Fruit fly (Drosophila melanogaster) whole organism: ENCODE results near the gene CG14853.
A peak's percentile ranks its signal among the peaks of the same experiment; 100 is the strongest.

Experiments used
- CG8478 ChIP-seq: fragments of >200 bp; optimal IDR thresholded peaks from 2 replicates; lab custom pipeline; 2018; ENCODE audit warnings: inconsistent platforms
- Dll ChIP-seq: fragments of >200 bp; optimal IDR thresholded peaks from 2 replicates; lab custom pipeline; 2017
- EcR ChIP-seq, 2 experiments: fragments of >200 bp; optimal IDR thresholded peaks; 2 replicates each; lab custom pipeline; 2017; ENCODE audit warnings: missing biosample characterization in 2 of 2, missing genetic modification characterization in 2 of 2, missing genetic modification reagents in 2 of 2
- pan ChIP-seq: fragments of >200 bp; optimal IDR thresholded peaks from 2 replicates; lab custom pipeline; 2017
- psq ChIP-seq: fragments of >200 bp; optimal IDR thresholded peaks from 2 replicates; lab custom pipeline; 2017
- usp ChIP-seq: fragments of >200 bp; optimal IDR thresholded peaks from 2 replicates; lab custom pipeline; 2017; ENCODE audit warnings: missing biosample characterization, missing genetic modification characterization, mixed read lengths

CG14853 gene

dm6 chr3R:14574962-14575717, 34.3 kb upstream of the CG14853 start:
- no peak for TF ChIP-seq usp
- TF ChIP-seq CG8478 (lab: Kevin White, UChicago): peak; percentile 23
- TF ChIP-seq Dll (lab: Kevin White, UChicago): no peak
- no peak for TF ChIP-seq EcR (GFP tag; optimal IDR thresholded peaks at IDR 0.05; lab: Kevin White, UChicago)
- no peak for TF ChIP-seq pan (lab: Kevin White, UChicago)

- no peak for TF ChIP-seq CG8478 (lab: Kevin White, UChicago)
- peak; percentile 20 for TF ChIP-seq psq
- no peak for TF ChIP-seq pan (lab: Kevin White, UChicago)
Measured at dm6 chr3R:14575718-14576187, 33.7 kb upstream of the CG14853 start, which contains the start of gene CG7987. CG7987 (minus strand) TSS chr3R:14575887.

- no peak for TF ChIP-seq Dll (lab: Kevin White, UChicago)
- TF ChIP-seq pan (lab: Kevin White, UChicago): no peak
- no peak for TF ChIP-seq CG8478 (lab: Kevin White, UChicago)
Measured at dm6 chr3R:14576511-14576691, 33.0 kb upstream of the CG14853 start, which contains the start of gene CG44094. CG44094 (minus strand) TSS chr3R:14576611.

dm6 chr3R:14576692-14577646, 32.5 kb upstream of the CG14853 start, which contains the start of gene stumps:
stumps (plus strand) TSS chr3R:14577217.
- no peak for TF ChIP-seq EcR (GFP tag; optimal IDR thresholded peaks at IDR 0.05; lab: Kevin White, UChicago)
- no peak for TF ChIP-seq pan (lab: Kevin White, UChicago)
- TF ChIP-seq CG8478 (lab: Kevin White, UChicago): no peak
- TF ChIP-seq usp: no peak
- no peak for TF ChIP-seq Dll (lab: Kevin White, UChicago)
- TF ChIP-seq psq: no peak

DNA sequence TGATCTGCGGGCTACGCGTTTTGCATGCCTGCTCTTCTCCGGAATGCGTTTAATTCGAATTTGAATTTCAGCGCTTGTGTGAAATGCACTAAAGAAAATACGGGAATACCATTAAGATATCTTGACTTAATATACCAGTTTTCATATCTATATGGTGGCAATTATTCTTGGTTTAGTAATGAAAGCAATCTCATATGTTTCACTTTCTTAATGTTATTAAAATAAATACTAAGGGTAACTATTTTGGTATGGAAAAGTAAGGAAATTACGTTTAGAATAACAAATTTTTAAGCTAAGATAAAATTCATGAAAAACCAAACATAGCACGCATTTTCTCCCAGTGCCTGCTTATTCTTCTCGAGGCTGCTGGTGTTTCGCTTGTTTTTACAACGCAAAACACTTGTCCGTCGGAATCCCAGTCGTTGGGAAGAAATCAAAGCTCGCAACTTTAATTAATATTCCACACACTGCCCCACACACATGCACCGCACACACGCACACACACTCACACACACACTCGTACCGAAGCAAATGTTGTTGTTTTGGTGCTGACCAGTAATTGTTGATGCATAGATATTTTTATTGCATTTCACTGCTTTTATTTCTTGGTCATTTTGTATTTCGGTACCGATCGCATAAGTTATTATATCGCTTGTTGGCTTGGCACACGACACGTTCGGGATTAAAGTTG, 31.5 kb upstream of the CG14853 start:
- no peak for TF ChIP-seq EcR (GFP tag; optimal IDR thresholded peaks at IDR 0.05; lab: Kevin White, UChicago)
- no peak for TF ChIP-seq usp
- no peak for TF ChIP-seq Dll (lab: Kevin White, UChicago)

dm6 chr3R:14580045-14580579, 29.3 kb upstream of the CG14853 start:
- TF ChIP-seq EcR (GFP tag; optimal IDR thresholded peaks at IDR 0.05; lab: Kevin White, UChicago) (no peak), CG8478 (lab: Kevin White, UChicago) (no peak), pan (lab: Kevin White, UChicago) (no peak), Dll (lab: Kevin White, UChicago) (no peak), psq (no peak), usp (no peak)

dm6 chr3R:14586480-14587443, 22.7 kb upstream of the CG14853 start:
- TF ChIP-seq EcR (GFP tag; optimal IDR thresholded peaks at IDR 0.05; lab: Kevin White, UChicago) (no peak), psq (no peak), pan (lab: Kevin White, UChicago) (no peak)

dm6 chr3R:14589483-14589882, 20.0 kb upstream of the CG14853 start:
- TF ChIP-seq Dll (lab: Kevin White, UChicago) (no peak), psq (no peak), CG8478 (lab: Kevin White, UChicago) (no peak), pan (lab: Kevin White, UChicago) (no peak), usp (no peak), EcR (GFP tag; optimal IDR thresholded peaks at IDR 0.05; lab: Kevin White, UChicago) (no peak)

dm6 chr3R:14590753-14591535, 18.5 kb upstream of the CG14853 start:
- TF ChIP-seq pan (lab: Kevin White, UChicago) (no peak), usp (no peak), CG8478 (lab: Kevin White, UChicago) (no peak), psq (no peak), Dll (lab: Kevin White, UChicago) (no peak), EcR (GFP tag; optimal IDR thresholded peaks at IDR 0.05; lab: Kevin White, UChicago) (no peak)

dm6 chr3R:14597935-14598424, 11.5 kb upstream of the CG14853 start:
- TF ChIP-seq EcR (GFP tag; optimal IDR thresholded peaks at IDR 0.05; lab: Kevin White, UChicago): no peak
- TF ChIP-seq usp: no peak
- no peak for TF ChIP-seq pan (lab: Kevin White, UChicago)
